Worm (Caenorhabditis elegans): ENCODE data around the gene meg-3.
"Not testable (repeated sequence)": the region's sequence is repeated elsewhere in the genome, so short reads cannot be mapped to it uniquely, and the experiment has no call there.

Gene meg-3

DNA sequence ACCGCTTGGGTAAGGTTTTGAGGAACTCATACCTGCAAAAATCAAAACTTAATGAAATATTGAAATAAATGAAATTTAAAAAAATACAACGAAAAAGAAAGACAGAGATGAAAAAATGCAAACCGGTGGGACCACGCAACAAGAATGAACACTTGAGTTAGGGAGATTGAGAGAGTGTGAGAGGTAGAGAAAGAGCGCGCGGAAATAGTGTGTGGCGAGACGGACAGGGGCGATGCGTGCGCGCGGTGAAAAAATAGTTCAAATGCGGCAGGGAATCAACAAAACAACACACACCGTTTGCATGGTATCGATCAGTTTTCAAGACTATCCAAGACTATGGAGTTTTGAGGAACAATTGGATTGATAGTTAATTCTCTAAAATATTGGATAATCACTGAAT is at the start of gene meg-3:
meg-3 (minus strand) TSS at position 32 of the 400 bp plus-strand sequence.
- TF ChIP-seq nhr-77 (tag; optimal IDR thresholded peaks at IDR 0.05) (no peak), F13H6.1 (tag; optimal IDR thresholded peaks at IDR 0.05) (no peak), Y55F3AM.14 (GFP tag; optimal IDR thresholded peaks at IDR 0.05) (no peak), aly-2 (tag; optimal IDR thresholded peaks at IDR 0.05) (no peak), lsy-2 (tag; optimal IDR thresholded peaks at IDR 0.05) (no peak), sma-3 (GFP tag; optimal IDR thresholded peaks at IDR 0.05) (no peak), elt-3 (tag; optimal IDR thresholded peaks at IDR 0.05) (no peak), unc-39 (tag; optimal IDR thresholded peaks at IDR 0.05) (no peak), nhr-21 (tag; optimal IDR thresholded peaks at IDR 0.05) (no peak), peb-1 (tag; optimal IDR thresholded peaks at IDR 0.05) (no peak), unc-62 (GFP tag; optimal IDR thresholded peaks at IDR 0.05) (no peak), egl-27 (tag; optimal IDR thresholded peaks at IDR 0.05) (no peak), ZK546.5 (tag; optimal IDR thresholded peaks at IDR 0.05) (no peak), mbf-1 (tag; optimal IDR thresholded peaks at IDR 0.05) (no peak), ztf-4 (tag; optimal IDR thresholded peaks at IDR 0.05) (no peak), snpc-4 (tag; optimal IDR thresholded peaks at IDR 0.05) (no peak), nhr-23 (tag; optimal IDR thresholded peaks at IDR 0.05) (no peak), mdl-1 (tag; optimal IDR thresholded peaks at IDR 0.05) (no peak), R02D3.7 (tag; optimal IDR thresholded peaks at IDR 0.05) (no peak), ama-1 (optimal IDR thresholded peaks at IDR 0.05) (no peak)

DNA sequence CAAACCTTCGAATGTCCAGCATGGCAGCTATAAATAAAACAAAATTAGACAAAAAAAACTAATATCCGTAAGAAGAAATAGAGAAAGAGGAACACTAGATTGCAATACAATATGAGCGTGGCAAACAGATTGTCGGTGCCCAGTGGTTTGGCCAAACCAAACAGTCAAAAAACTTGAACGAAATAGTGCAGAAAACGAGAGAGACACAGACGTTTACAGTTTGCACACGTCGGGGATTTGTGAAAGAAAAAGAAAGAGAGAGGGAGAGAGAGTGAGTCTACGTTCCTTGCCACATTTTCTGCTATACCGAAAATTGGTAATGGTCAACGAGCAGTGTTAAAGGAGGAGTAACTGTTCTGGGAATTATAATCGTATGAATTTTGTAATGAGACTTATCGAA is 45.8 kb upstream of the meg-3 start, which contains the start of gene ergi-1:
ergi-1 (minus strand) TSS at position 101 of the 400 bp plus-strand sequence.
- no peak for TF ChIP-seq lin-13 (GFP tag; optimal IDR thresholded peaks at IDR 0.05)
- TF ChIP-seq lsy-2 (tag; optimal IDR thresholded peaks at IDR 0.05) = no peak
- TF ChIP-seq ama-1 (optimal IDR thresholded peaks at IDR 0.05) = no peak
- TF ChIP-seq nhr-129 (tag; optimal IDR thresholded peaks at IDR 0.05) = no peak
- no peak for TF ChIP-seq nhr-237 (tag; optimal IDR thresholded peaks at IDR 0.05)
- no peak for TF ChIP-seq ceh-82 (tag; optimal IDR thresholded peaks at IDR 0.05)

DNA sequence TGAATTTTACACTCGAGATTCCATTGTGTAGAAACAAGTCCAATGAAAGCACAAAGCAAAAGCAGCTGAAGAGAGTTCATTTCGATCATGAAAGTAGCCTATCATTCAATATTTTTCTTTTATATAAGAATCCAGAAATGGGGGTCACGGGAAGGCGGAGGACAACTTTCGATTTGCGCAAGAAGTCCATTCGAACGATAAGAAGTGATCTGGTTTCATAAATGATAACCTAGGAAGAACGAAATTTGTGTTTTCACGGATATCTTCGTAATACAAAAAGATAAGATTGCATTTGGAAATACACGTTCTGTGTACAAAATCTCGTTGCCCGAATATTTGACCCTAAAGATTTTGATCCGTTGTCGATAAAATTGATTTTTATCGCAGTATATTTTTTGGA is 42.0 kb upstream of the meg-3 start, which contains the start of gene Y102A11A.5:
Y102A11A.5 (minus strand) TSS at position 175 of the 400 bp plus-strand sequence.
- TF ChIP-seq lin-11 (tag; optimal IDR thresholded peaks at IDR 0.05) = no peak
- no peak for TF ChIP-seq R02D3.7 (tag; optimal IDR thresholded peaks at IDR 0.05)
- peak; percentile 45 for TF ChIP-seq nhr-21 (tag; optimal IDR thresholded peaks at IDR 0.05)

DNA sequence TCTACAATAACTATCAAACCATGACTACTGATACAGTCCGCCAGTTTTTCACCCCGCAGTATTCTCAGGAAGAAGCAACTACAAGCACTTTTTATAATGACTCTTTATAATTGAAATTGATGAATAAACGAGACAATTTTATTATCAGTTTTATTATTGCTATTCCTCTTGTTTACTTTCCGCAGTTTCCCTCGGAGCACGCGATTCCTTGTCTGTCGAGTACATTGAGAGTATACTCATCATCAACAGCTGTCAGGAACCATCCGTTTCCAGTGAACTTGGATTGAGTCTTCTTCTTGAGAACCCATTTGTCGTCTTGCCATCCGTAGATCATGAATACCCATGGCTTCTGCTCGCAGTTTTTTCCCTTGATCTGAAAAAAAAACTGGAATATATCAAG is 41.5 kb upstream of the meg-3 start:
- TF ChIP-seq elt-1 (tag; optimal IDR thresholded peaks at IDR 0.05) = no peak
- TF ChIP-seq nhr-11 (tag; optimal IDR thresholded peaks at IDR 0.05) = no peak
- TF ChIP-seq nhr-12 (tag; optimal IDR thresholded peaks at IDR 0.05) = no peak

DNA sequence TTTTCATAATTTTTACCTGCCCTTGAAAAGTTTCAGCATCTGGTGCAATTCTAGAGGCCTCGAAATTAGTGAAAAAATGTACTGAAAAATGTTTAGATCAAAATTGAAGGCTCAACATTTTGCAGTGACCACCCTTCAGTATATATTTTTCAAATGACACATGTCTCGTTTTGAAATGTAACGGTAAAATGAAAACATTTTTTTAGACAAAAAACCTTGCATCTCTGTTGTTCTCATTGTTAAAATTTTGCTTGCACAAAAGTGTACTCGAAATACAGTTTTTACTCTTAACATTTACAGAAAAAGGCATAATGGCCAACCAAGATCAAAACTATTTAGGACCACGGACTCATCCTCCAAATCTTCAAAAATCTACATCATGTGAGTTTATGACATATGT is 36.9 kb upstream of the meg-3 start, which contains the start of gene Y102A11A.2:
Y102A11A.2 (plus strand) TSS at position 301 of the 400 bp plus-strand sequence.
- TF ChIP-seq ceh-16, gmeb-1, nhr-10 (tag; optimal IDR thresholded peaks at IDR 0.05): not testable (repeated sequence)

DNA sequence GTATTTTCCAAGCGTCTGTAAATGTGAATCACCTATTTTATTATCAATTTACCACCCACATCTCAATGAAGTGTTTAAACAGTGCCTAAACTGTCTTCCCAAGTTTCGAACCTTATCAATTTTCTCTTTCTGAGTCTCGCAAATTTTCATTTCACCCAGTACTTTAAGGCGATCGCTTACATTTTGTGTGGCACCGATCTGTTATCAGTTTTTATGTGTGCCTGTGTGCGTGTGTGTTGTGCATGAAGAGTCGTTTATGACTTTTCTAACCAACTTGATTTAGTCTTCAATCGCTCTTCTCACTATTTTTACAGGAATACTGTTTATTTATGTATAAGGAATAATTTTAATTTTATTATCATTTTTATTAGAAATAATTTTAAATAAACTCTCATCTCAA is 36.0 kb upstream of the meg-3 start:
- peak; percentile 13 for TF ChIP-seq fos-1 (tag; optimal IDR thresholded peaks at IDR 0.05)

DNA sequence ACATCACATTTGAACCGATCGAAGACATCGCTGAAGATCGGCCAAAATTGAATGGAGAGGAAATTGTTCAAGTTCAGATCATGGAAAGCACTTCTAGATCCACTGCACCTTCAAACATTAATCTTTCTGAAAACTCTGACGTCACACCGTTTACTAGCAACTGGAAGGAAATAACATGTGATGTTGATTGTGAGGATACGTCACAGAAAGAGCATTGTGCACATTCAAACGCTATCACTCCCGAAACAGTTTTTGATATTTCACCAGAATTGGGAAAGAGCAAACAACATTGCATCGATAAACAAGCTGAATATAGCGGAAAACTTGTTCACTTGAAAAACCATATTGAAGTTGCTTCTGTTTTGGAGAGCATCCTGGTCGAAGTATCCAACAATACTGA is 32.2 kb upstream of the meg-3 start:
- TF ChIP-seq dmd-4 (tag; optimal IDR thresholded peaks at IDR 0.05) (no peak), nhr-21 (tag; optimal IDR thresholded peaks at IDR 0.05) (no peak), sma-3 (GFP tag; optimal IDR thresholded peaks at IDR 0.05) (no peak), unc-55 (GFP tag; optimal IDR thresholded peaks at IDR 0.05) (no peak), C34F6.9 (tag; optimal IDR thresholded peaks at IDR 0.05) (no peak), unc-62 (GFP tag; optimal IDR thresholded peaks at IDR 0.05) (no peak), nhr-129 (tag; optimal IDR thresholded peaks at IDR 0.05) (no peak), elt-3 (tag; optimal IDR thresholded peaks at IDR 0.05) (no peak), ZK546.5 (tag; optimal IDR thresholded peaks at IDR 0.05) (no peak), skn-1 (tag; optimal IDR thresholded peaks at IDR 0.05) (no peak), ama-1 (optimal IDR thresholded peaks at IDR 0.05) (no peak), blmp-1 (tag; optimal IDR thresholded peaks at IDR 0.05; ENCODE audit: insufficient read depth) (no peak), crh-2 (tag; optimal IDR thresholded peaks at IDR 0.05) (no peak), egl-27 (tag; optimal IDR thresholded peaks at IDR 0.05) (no peak), ceh-16 (tag; optimal IDR thresholded peaks at IDR 0.05) (no peak)

Measured in whole organism, L2 larva.